Worm (Caenorhabditis elegans) whole organism, L2 larva: ENCODE results near the gene vab-1.

Experiments used
- R02D3.7 ChIP-seq: fragments of 150-350 bp; optimal IDR thresholded peaks from 2 replicates; lab custom pipeline; 2014; ENCODE audit warnings: missing biosample characterization, missing genetic modification characterization
- ama-1 ChIP-seq: fragments of 150-350 bp; optimal IDR thresholded peaks from 2 replicates; lab custom pipeline; 2018; ENCODE audit warnings: inconsistent platforms
- ceh-82 ChIP-seq: fragments of 150-350 bp; optimal IDR thresholded peaks from 2 replicates; lab custom pipeline; 2014; ENCODE audit warnings: missing biosample characterization, missing genetic modification characterization
- elt-1 ChIP-seq: fragments of 150-350 bp; optimal IDR thresholded peaks from 2 replicates; lab custom pipeline; 2014; ENCODE audit warnings: missing biosample characterization, missing genetic modification characterization
- mdl-1 ChIP-seq, 2 experiments: fragments of 150-350 bp in 1 of 2; sonication (generic microtip) in 1 of 2; optimal IDR thresholded peaks; 2 replicates each; lab custom pipeline; 2017; ENCODE audit warnings: missing biosample characterization in 2 of 2, missing genetic modification characterization in 2 of 2
- unc-39 ChIP-seq: fragments of 150-350 bp; optimal IDR thresholded peaks from 2 replicates; lab custom pipeline; 2014; ENCODE audit warnings: missing biosample characterization, missing genetic modification characterization

- TF ChIP-seq mdl-1 (tag; optimal IDR thresholded peaks at IDR 0.05; lab: Kevin White, UChicago) (no peak), unc-39 (no peak), elt-1 (tag; lab: Kevin White, UChicago) (no peak), ama-1 (lab: Kevin White, UChicago) (no peak), ceh-82 (tag; lab: Kevin White, UChicago) (no peak), R02D3.7 (tag; lab: Kevin White, UChicago) (no peak)
Measured at ce11 chrII:4612694-4613093, 40.9 kb downstream of the vab-1 start, which contains the start of gene pqn-35.
